Fruit fly (Drosophila melanogaster) whole organism: ENCODE measurements around the gene Act5C.

ENCODE experiments used
- CG8478 ChIP-seq: fragments of >200 bp; optimal IDR thresholded peaks from 2 replicates; lab custom pipeline; 2018; ENCODE audit warnings: inconsistent platforms
- Dll ChIP-seq: fragments of >200 bp; optimal IDR thresholded peaks from 2 replicates; lab custom pipeline; 2017
- EcR ChIP-seq, 2 experiments: fragments of >200 bp; optimal IDR thresholded peaks; 2 replicates each; lab custom pipeline; 2017; ENCODE audit warnings: missing biosample characterization in 2 of 2, missing genetic modification characterization in 2 of 2, missing genetic modification reagents in 2 of 2
- pan ChIP-seq: fragments of >200 bp; optimal IDR thresholded peaks from 2 replicates; lab custom pipeline; 2017
- psq ChIP-seq: fragments of >200 bp; optimal IDR thresholded peaks from 2 replicates; lab custom pipeline; 2017
- usp ChIP-seq: fragments of >200 bp; optimal IDR thresholded peaks from 2 replicates; lab custom pipeline; 2017; ENCODE audit warnings: missing biosample characterization, missing genetic modification characterization, mixed read lengths

Act5C gene

dm6 chrX:5895821-5896550 is 4.7 kb upstream of the Act5C start:
- TF ChIP-seq pan (lab: Kevin White, UChicago) (no peak), CG8478 (lab: Kevin White, UChicago) (no peak), psq (lab: Kevin White, UChicago) (no peak), Dll (no peak), EcR (GFP tag; optimal IDR thresholded peaks at IDR 0.05; lab: Kevin White, UChicago) (no peak), usp (no peak)

dm6 chrX:5896809-5897700 is 3.6 kb upstream of the Act5C start:
- no peak for TF ChIP-seq psq (lab: Kevin White, UChicago)
- TF ChIP-seq EcR (GFP tag; optimal IDR thresholded peaks at IDR 0.05; lab: Kevin White, UChicago): no peak
- TF ChIP-seq Dll: no peak

- TF ChIP-seq usp: no peak
- TF ChIP-seq Dll: peak; percentile 38
- no peak for TF ChIP-seq pan (lab: Kevin White, UChicago)
- TF ChIP-seq EcR (GFP tag; optimal IDR thresholded peaks at IDR 0.05; lab: Kevin White, UChicago): no peak
- TF ChIP-seq CG8478 (lab: Kevin White, UChicago): peak; percentile 12
Measured at dm6 chrX:5899241-5900145, 1.2 kb upstream of the Act5C start.

dm6 chrX:5901628-5902213 is 1.1 kb downstream of the Act5C start:
- TF ChIP-seq CG8478 (lab: Kevin White, UChicago) (peak; percentile 68), Dll (peak; percentile 81), psq (lab: Kevin White, UChicago) (no peak)

dm6 chrX:5902701-5903100 is 2.0 kb downstream of the Act5C start:
- TF ChIP-seq CG8478 (lab: Kevin White, UChicago) (no peak), EcR (GFP tag; optimal IDR thresholded peaks at IDR 0.05; lab: Kevin White, UChicago) (no peak), Dll (no peak), psq (lab: Kevin White, UChicago) (no peak), pan (lab: Kevin White, UChicago) (no peak), usp (no peak)

- no peak for TF ChIP-seq CG8478 (lab: Kevin White, UChicago)
- TF ChIP-seq usp: no peak
- TF ChIP-seq psq (lab: Kevin White, UChicago): no peak
- TF ChIP-seq pan (lab: Kevin White, UChicago): no peak
- no peak for TF ChIP-seq Dll
- TF ChIP-seq EcR (GFP tag; optimal IDR thresholded peaks at IDR 0.05; lab: Kevin White, UChicago): peak in 1 of 2 experiments; percentile 94
Measured at dm6 chrX:5904377-5905085, 3.9 kb downstream of the Act5C start.

dm6 chrX:5905086-5905400 is 4.4 kb downstream of the Act5C start:
- TF ChIP-seq EcR (GFP tag; optimal IDR thresholded peaks at IDR 0.05; lab: Kevin White, UChicago): no peak
- no peak for TF ChIP-seq psq (lab: Kevin White, UChicago)
- TF ChIP-seq CG8478 (lab: Kevin White, UChicago): no peak
- no peak for TF ChIP-seq usp
- no peak for TF ChIP-seq Dll
- no peak for TF ChIP-seq pan (lab: Kevin White, UChicago)

- no peak for TF ChIP-seq Dll
- TF ChIP-seq psq (lab: Kevin White, UChicago): no peak
- no peak for TF ChIP-seq EcR (GFP tag; optimal IDR thresholded peaks at IDR 0.05; lab: Kevin White, UChicago)
- no peak for TF ChIP-seq usp
Measured at dm6 chrX:5905446-5905845, 4.8 kb downstream of the Act5C start, which contains the start of gene CG4020. TSS of gene CG4020 (plus strand) at chrX:5905746.

dm6 chrX:5907916-5908315 is 7.3 kb downstream of the Act5C start, which contains the start of gene CG12236:
TSS of gene CG12236 (plus strand) at chrX:5908135.
- TF ChIP-seq pan (lab: Kevin White, UChicago) (no peak), usp (no peak), Dll (no peak), psq (lab: Kevin White, UChicago) (no peak), CG8478 (lab: Kevin White, UChicago) (no peak), EcR (GFP tag; optimal IDR thresholded peaks at IDR 0.05; lab: Kevin White, UChicago) (no peak)

- TF ChIP-seq psq (lab: Kevin White, UChicago) (no peak), Dll (no peak), CG8478 (lab: Kevin White, UChicago) (no peak), pan (lab: Kevin White, UChicago) (no peak), usp (no peak), EcR (GFP tag; optimal IDR thresholded peaks at IDR 0.05; lab: Kevin White, UChicago) (no peak)
Measured at dm6 chrX:5914992-5915751, 14.5 kb downstream of the Act5C start.
